Worm (Caenorhabditis elegans): ENCODE results near the gene Y50E8A.2.
A peak's percentile ranks its signal among the peaks of the same experiment; 100 is the strongest.

Y50E8A.2 gene

DNA sequence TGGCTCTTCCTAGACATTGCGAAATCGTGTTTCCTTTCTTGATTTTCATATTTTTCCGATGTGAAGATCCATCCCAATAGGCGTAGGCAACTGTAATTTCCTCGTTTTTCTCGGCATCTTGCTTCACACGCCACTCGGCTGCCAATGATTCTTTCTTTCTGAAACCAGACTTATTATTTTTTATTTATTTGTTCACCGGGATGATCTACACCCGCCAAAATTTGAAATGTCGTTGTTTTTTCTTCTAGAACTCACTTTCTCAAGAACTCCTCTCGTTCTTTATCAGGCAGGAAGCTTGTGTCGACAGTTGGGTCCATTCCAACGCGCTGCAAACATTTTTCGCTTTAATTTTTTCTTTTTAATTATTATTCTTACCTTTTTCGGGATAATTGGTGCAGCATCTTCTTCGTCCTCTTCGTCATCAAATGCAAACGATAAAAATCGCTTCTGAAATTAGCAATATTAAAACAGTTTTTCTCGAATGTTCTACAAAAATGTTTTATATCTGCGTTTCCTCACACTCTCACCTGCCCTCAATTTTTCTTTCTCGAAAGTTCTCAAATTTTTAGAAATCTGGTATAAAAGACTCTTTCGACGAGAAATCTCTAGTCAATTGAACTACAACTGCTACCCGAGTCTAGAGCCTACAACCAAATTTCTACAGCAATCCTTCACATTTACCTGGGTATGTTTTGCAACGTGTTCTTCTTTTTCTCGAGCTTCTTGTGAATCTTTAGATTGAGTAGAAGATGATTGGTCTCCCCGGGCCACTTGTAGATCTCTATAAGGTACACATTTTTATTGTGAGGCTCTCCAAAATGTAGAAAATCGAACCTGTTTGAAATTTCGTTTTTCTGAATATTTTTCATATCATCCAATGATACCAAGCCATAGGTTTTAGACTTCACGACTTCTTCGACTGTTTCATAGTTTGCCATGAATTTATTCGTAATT is 44.0 kb downstream of the Y50E8A.2 start, which contains the start of gene hsp-90 (continued):
- no peak for TF ChIP-seq dpff-1 (tag; optimal IDR thresholded peaks at IDR 0.05)
- peak; percentile 26 for TF ChIP-seq efl-1 (GFP tag; optimal IDR thresholded peaks at IDR 0.05)
- TF ChIP-seq C17E4.6 (GFP tag; IDR thresholded peaks at IDR 0.05): no peak

DNA sequence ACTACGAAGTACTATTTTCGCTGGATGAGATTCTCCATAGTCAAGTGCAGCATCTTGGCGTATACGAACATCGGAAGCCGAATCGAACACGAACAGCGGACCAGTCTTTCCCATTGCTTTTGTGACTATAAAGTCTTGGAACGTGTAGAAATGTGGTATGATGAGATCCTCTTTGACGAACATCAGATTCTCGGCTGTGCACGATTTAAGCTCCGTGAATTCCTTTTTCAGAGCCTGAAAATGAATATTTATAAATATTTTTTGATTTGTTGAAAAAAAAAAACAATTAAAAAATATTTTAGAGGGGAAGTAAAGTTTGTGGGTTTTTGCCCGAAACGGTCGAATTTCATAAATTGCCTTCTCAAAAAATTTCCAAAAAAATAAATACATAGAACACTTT is 44.7 kb downstream of the Y50E8A.2 start:
- TF ChIP-seq K12H6.12 (tag; optimal IDR thresholded peaks at IDR 0.05): no peak
- no peak for TF ChIP-seq cebp-2 (GFP tag; IDR thresholded peaks at IDR 0.05)
- TF ChIP-seq F33H1.4 (GFP tag; IDR thresholded peaks at IDR 0.05): no peak
- no peak for TF ChIP-seq efl-1 (GFP tag; optimal IDR thresholded peaks at IDR 0.05)
- TF ChIP-seq ztf-26 (tag; optimal IDR thresholded peaks at IDR 0.05): no peak
- TF ChIP-seq egrh-3 (GFP tag; IDR thresholded peaks at IDR 0.05): no peak
- no peak for TF ChIP-seq pha-4 (tag; optimal IDR thresholded peaks at IDR 0.05)
- no peak for TF ChIP-seq athp-1 (tag; optimal IDR thresholded peaks at IDR 0.05)
- TF ChIP-seq C06A6.2 (GFP tag; conservative IDR thresholded peaks at IDR 0.05): no peak
- no peak for TF ChIP-seq attf-5 (GFP tag; optimal IDR thresholded peaks at IDR 0.05)
- TF ChIP-seq nhr-80 (tag; optimal IDR thresholded peaks at IDR 0.05): no peak
- no peak for TF ChIP-seq ama-1 (optimal IDR thresholded peaks at IDR 0.05)
- TF ChIP-seq ama-1 (GFP tag; optimal IDR thresholded peaks at IDR 0.05): no peak
- TF ChIP-seq F10E7.11 (tag; optimal IDR thresholded peaks at IDR 0.05): no peak
- TF ChIP-seq C17E4.6 (GFP tag; IDR thresholded peaks at IDR 0.05): no peak
- TF ChIP-seq gei-17 (GFP tag; optimal IDR thresholded peaks at IDR 0.05): no peak
- TF ChIP-seq F23B12.7 (tag; optimal IDR thresholded peaks at IDR 0.05; ENCODE audit: insufficient read depth): no peak
- TF ChIP-seq F37B4.10 (GFP tag; IDR thresholded peaks at IDR 0.05): no peak
- TF ChIP-seq mes-4 (tag; optimal IDR thresholded peaks at IDR 0.05): no peak
- TF ChIP-seq T07F8.4 (tag; optimal IDR thresholded peaks at IDR 0.05): no peak
- TF ChIP-seq snpc-3.4 (tag; optimal IDR thresholded peaks at IDR 0.05): no peak

ce11 chrV:14683291-14683690 is 45.4 kb downstream of the Y50E8A.2 start:
- TF ChIP-seq hsf-1 (GFP tag; IDR thresholded peaks at IDR 0.05): 0 out of 2 replicates have a peak, but pooled peaks have one; percentile 23
- TF ChIP-seq dox-1 (GFP tag; IDR thresholded peaks at IDR 0.05): 0 out of 2 replicates have a peak, but pooled peaks have one; percentile 4
- 0 out of 2 replicates have a peak, but pooled peaks have one; percentile 40 for TF ChIP-seq nfyb-1 (GFP tag; IDR thresholded peaks at IDR 0.05)
- TF ChIP-seq B0261.1 (tag; optimal IDR thresholded peaks at IDR 0.05): no peak

ce11 chrV:14682870-14683269 is 45.8 kb downstream of the Y50E8A.2 start:
- no peak for TF ChIP-seq Y79H2A.3 (GFP tag; conservative IDR thresholded peaks at IDR 0.05)
- TF ChIP-seq madf-3 (GFP tag; IDR thresholded peaks at IDR 0.05): no peak
- TF ChIP-seq Y53F4B.3 (GFP tag; IDR thresholded peaks at IDR 0.05): no peak
- no peak for TF ChIP-seq chd-7 (tag; optimal IDR thresholded peaks at IDR 0.05)
- TF ChIP-seq snpc-1.1 (tag; optimal IDR thresholded peaks at IDR 0.05; ENCODE audit: insufficient read depth): no peak

DNA sequence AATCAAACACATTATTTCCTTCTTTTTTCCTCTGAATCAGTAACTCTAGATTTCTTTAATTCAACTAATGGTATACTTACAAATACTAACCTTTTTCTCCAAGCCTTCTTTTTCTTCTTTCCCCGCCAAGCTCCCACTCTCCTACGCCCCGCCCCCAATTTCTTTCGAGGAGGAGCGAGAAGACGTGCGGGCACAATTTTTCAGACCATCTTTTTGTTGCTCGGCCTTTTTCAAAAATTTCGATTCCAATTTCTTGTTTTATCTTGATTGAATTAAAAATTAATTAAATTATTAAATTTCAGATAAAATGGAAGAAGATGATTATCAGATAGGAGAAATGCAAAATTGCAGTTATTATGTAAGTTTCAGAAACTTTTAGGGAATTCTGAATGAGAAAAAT is 48.6 kb downstream of the Y50E8A.2 start, which contains the start of gene C47E8.3:
TSS of gene C47E8.3 (plus strand) at position 301 of the 400 bp plus-strand sequence.
- TF ChIP-seq let-607 (tag; optimal IDR thresholded peaks at IDR 0.05) (no peak), Y56A3A.18 (GFP tag; IDR thresholded peaks at IDR 0.05) (no peak), cebp-1 (GFP tag; IDR thresholded peaks at IDR 0.05) (no peak), cebp-1 (tag; optimal IDR thresholded peaks at IDR 0.05) (no peak), zim-3 (tag; optimal IDR thresholded peaks at IDR 0.05) (no peak), ztf-6 (GFP tag; IDR thresholded peaks at IDR 0.05) (no peak), nfya-2 (GFP tag; IDR thresholded peaks at IDR 0.05) (no peak), attf-6 (GFP tag; IDR thresholded peaks at IDR 0.05) (no peak), zfh-2 (GFP tag; conservative IDR thresholded peaks at IDR 0.05) (no peak), pbrm-1 (GFP tag; IDR thresholded peaks at IDR 0.05) (no peak), K11D2.4 (GFP tag; IDR thresholded peaks at IDR 0.05) (no peak), F10E7.11 (tag; optimal IDR thresholded peaks at IDR 0.05) (no peak)
